Worm (Caenorhabditis elegans): ENCODE results near the gene F19F10.11.

Gene F19F10.11

ce11 chrV:7618114-7618513, 30.6 kb upstream of the F19F10.11 start, which contains the start of gene C50E3.15:
Gene C50E3.15, plus strand, starts transcription at chrV:7618414.
- TF ChIP-seq F37B4.10 (GFP tag; IDR thresholded peaks at IDR 0.05) (no peak), nhr-120 (GFP tag; IDR thresholded peaks at IDR 0.05) (no peak), zim-3 (tag; optimal IDR thresholded peaks at IDR 0.05) (no peak), pbrm-1 (GFP tag; IDR thresholded peaks at IDR 0.05) (no peak), snpc-1.3 (tag; optimal IDR thresholded peaks at IDR 0.05; ENCODE audit: insufficient read depth) (no peak), gei-17 (GFP tag; optimal IDR thresholded peaks at IDR 0.05) (no peak), attf-6 (GFP tag; IDR thresholded peaks at IDR 0.05) (no peak), him-1 (tag; optimal IDR thresholded peaks at IDR 0.05) (no peak), nfya-2 (GFP tag; IDR thresholded peaks at IDR 0.05) (no peak), F22D6.2 (tag; optimal IDR thresholded peaks at IDR 0.05) (no peak), T26A5.8 (tag; optimal IDR thresholded peaks at IDR 0.05) (no peak)

ce11 chrV:7612044-7612443, 24.5 kb upstream of the F19F10.11 start, which contains the start of gene clec-215:
Gene clec-215, plus strand, starts transcription at chrV:7612344.
- TF ChIP-seq sea-2 (GFP tag; IDR thresholded peaks at IDR 0.05) (no peak), unc-62 (GFP tag; optimal IDR thresholded peaks at IDR 0.05) (no peak), F33H1.4 (GFP tag; IDR thresholded peaks at IDR 0.05) (no peak), zim-3 (tag; optimal IDR thresholded peaks at IDR 0.05) (no peak), pbrm-1 (GFP tag; IDR thresholded peaks at IDR 0.05) (no peak), F23B12.7 (tag; optimal IDR thresholded peaks at IDR 0.05; ENCODE audit: insufficient read depth) (no peak), madf-8 (GFP tag; conservative IDR thresholded peaks at IDR 0.05) (no peak), F52B5.7 (tag; optimal IDR thresholded peaks at IDR 0.05) (no peak), nhr-179 (tag; optimal IDR thresholded peaks at IDR 0.05) (no peak), ceh-79 (tag; optimal IDR thresholded peaks at IDR 0.05) (no peak), attf-6 (GFP tag; IDR thresholded peaks at IDR 0.05) (no peak)

- TF ChIP-seq nhr-80 (tag; optimal IDR thresholded peaks at IDR 0.05) (peak; percentile 25), ztf-26 (tag; optimal IDR thresholded peaks at IDR 0.05) (no peak), fkh-3 (tag; optimal IDR thresholded peaks at IDR 0.05) (no peak)
Observed at ce11 chrV:7609698-7610420, 22.4 kb upstream of the F19F10.11 start, which contains the start of the genes folt-3 and clec-214. Gene folt-3, minus strand, starts transcription at chrV:7609748. Gene clec-214, plus strand, starts transcription at chrV:7610370.

- TF ChIP-seq cebp-2 (GFP tag; IDR thresholded peaks at IDR 0.05) (no peak), ztf-3 (GFP tag; optimal IDR thresholded peaks at IDR 0.05) (no peak), F22D6.2 (tag; optimal IDR thresholded peaks at IDR 0.05) (no peak), ztf-25 (GFP tag; IDR thresholded peaks at IDR 0.05) (no peak), snpc-1.1 (tag; optimal IDR thresholded peaks at IDR 0.05; ENCODE audit: insufficient read depth) (no peak), madf-8 (GFP tag; conservative IDR thresholded peaks at IDR 0.05) (no peak), efl-1 (GFP tag; optimal IDR thresholded peaks at IDR 0.05) (no peak), nfyb-1 (GFP tag; IDR thresholded peaks at IDR 0.05) (no peak), chd-7 (tag; optimal IDR thresholded peaks at IDR 0.05) (no peak), lin-26 (GFP tag; IDR thresholded peaks at IDR 0.05) (no peak)
Observed at ce11 chrV:7604858-7605257, 17.4 kb upstream of the F19F10.11 start, which contains the start of gene clec-213. Gene clec-213, plus strand, starts transcription at chrV:7605158.

- TF ChIP-seq gei-17 (GFP tag; optimal IDR thresholded peaks at IDR 0.05) (no peak), let-526 (GFP tag; IDR thresholded peaks at IDR 0.05) (no peak), dpl-1 (GFP tag; optimal IDR thresholded peaks at IDR 0.05) (peak; percentile 28), madf-6 (GFP tag; IDR thresholded peaks at IDR 0.05) (peak; percentile 84), xnd-1 (tag; optimal IDR thresholded peaks at IDR 0.05) (no peak), efl-1 (GFP tag; optimal IDR thresholded peaks at IDR 0.05) (peak; percentile 86), D2030.7 (GFP tag; IDR thresholded peaks at IDR 0.05) (no peak), madf-8 (GFP tag; conservative IDR thresholded peaks at IDR 0.05) (peak; percentile 26; the same call in 1 of the 2 replicates), lir-1 (GFP tag; conservative IDR thresholded peaks at IDR 0.05) (no peak), B0261.1 (tag; optimal IDR thresholded peaks at IDR 0.05) (no peak)
Observed at ce11 chrV:7603404-7603803, 15.9 kb upstream of the F19F10.11 start, which contains the start of gene C50E3.11. Gene C50E3.11, minus strand, starts transcription at chrV:7603486.

Data from whole organism, young adult.